Worm (Caenorhabditis elegans) whole organism, early embryonic: ENCODE measurements around the gene T05B4.9.

Experiments
- B0310.2 ChIP-seq: sonication (generic microtip); optimal IDR thresholded peaks from 2 replicates; lab custom pipeline; 2016; ENCODE audit warnings: mild to moderate bottlenecking, missing genetic modification characterization, missing compliant biosample characterization
- F13C5.2 ChIP-seq: sonication (generic microtip); optimal IDR thresholded peaks from 2 replicates; lab custom pipeline; 2017; ENCODE audit warnings: mild to moderate bottlenecking, missing genetic modification characterization, inconsistent platforms, missing compliant biosample characterization
- ama-1 ChIP-seq: fragments of 150-350 bp; optimal IDR thresholded peaks from 2 replicates; lab custom pipeline; 2014
- ceh-13 ChIP-seq: fragments of 200-800 bp; sonication (Bioruptor generic); optimal IDR thresholded peaks from 2 replicates; lab custom pipeline; 2018; ENCODE audit warnings: mild to moderate bottlenecking, missing genetic modification characterization, missing compliant biosample characterization
- ceh-36 ChIP-seq: sonication (generic microtip); optimal IDR thresholded peaks from 2 replicates; lab custom pipeline; 2016; ENCODE audit warnings: missing genetic modification characterization, inconsistent platforms, missing compliant biosample characterization
- ets-7 ChIP-seq: sonication (generic microtip); optimal IDR thresholded peaks from 2 replicates; lab custom pipeline; 2016; ENCODE audit warnings: missing genotype, missing genetic modification characterization, missing compliant biosample characterization
- hmbx-1 ChIP-seq: sonication (generic microtip); optimal IDR thresholded peaks from 2 replicates; lab custom pipeline; 2016; ENCODE audit warnings: mild to moderate bottlenecking, missing genetic modification characterization, missing compliant biosample characterization
- hmg-4 ChIP-seq: fragments of 200-800 bp; sonication (Bioruptor generic); optimal IDR thresholded peaks from 2 replicates; lab custom pipeline; 2018; ENCODE audit warnings: mild to moderate bottlenecking, missing genetic modification characterization, missing compliant biosample characterization
- hnd-1 ChIP-seq: sonication (generic microtip); optimal IDR thresholded peaks from 2 replicates; lab custom pipeline; 2016; ENCODE audit warnings: missing genetic modification characterization, missing compliant biosample characterization
- pes-1 ChIP-seq: fragments of 200-800 bp; sonication (Bioruptor generic); IDR thresholded peaks from 2 replicates; pipeline ENCODE4 v1.3.6; 2022; ENCODE audit warnings: missing genetic modification reagents, missing genetic modification characterization, missing compliant biosample characterization
- tra-4 ChIP-seq: sonication (generic microtip); optimal IDR thresholded peaks from 2 replicates; lab custom pipeline; 2017; ENCODE audit warnings: missing genetic modification characterization, missing compliant biosample characterization

DNA sequence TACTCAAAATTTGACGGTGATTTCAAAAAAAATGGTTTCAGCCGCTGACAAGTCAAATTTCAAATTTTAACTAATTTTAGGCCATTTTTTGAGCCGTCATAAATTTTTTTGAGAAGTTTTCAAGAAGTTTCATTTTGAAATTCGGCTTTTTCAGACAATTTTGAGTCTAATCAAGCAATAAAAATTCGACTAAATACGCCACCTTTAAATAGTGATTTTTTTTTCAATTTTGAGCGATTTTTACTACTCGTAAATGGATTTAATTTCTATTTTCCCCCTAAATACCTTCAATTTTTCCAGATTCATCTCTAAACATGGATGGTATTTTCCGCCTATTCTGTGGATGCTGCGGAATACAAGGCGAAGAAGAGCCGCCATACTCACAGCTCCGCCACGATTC lies 26.0 kb upstream of the T05B4.9 start, which contains the start of gene Y45G5AL.1:
- TF ChIP-seq hmbx-1 (tag; lab: Kevin White, UChicago), result no peak
- no peak for TF ChIP-seq F13C5.2 (tag; lab: Kevin White, UChicago)
- TF ChIP-seq ceh-13 (GFP tag; lab: Kevin White, UChicago), result no peak
- TF ChIP-seq pes-1 (GFP tag; lab: Robert Waterston, UW), result no peak
- TF ChIP-seq ama-1 (lab: Kevin White, UChicago), result no peak
- TF ChIP-seq ets-7, result no peak
- TF ChIP-seq tra-4, result no peak
- TF ChIP-seq hnd-1, result no peak
- no peak for TF ChIP-seq B0310.2 (tag; lab: Kevin White, UChicago)
- no peak for TF ChIP-seq ceh-36 (tag; lab: Kevin White, UChicago)
- no peak for TF ChIP-seq hmg-4 (GFP tag; lab: Kevin White, UChicago)
